Fruit fly (Drosophila melanogaster) whole organism, embryonic: ENCODE data around the gene CG8292.

Source experiments
- Ada2b ChIP-seq: fragments of 200-800 bp; sonication (Bioruptor generic); IDR thresholded peaks from 2 replicates; pipeline ENCODE4 v1.3.6; 2022; ENCODE audit warnings: missing biosample characterization, missing genetic modification characterization
- Atf6 ChIP-seq: fragments of 200-800 bp; sonication (Bioruptor generic); IDR thresholded peaks from 2 replicates; pipeline ENCODE4 v1.3.6; 2022; ENCODE audit warnings: missing biosample characterization, missing genetic modification characterization
- Awh ChIP-seq: fragments of 200-800 bp; sonication (Bioruptor generic); IDR thresholded peaks from 2 replicates; pipeline ENCODE4, ENCODE4 v1.3.6; 2022; ENCODE audit warnings: missing biosample characterization, missing genetic modification characterization
- BEAF-32 ChIP-seq: fragments of 200-800 bp; sonication (Bioruptor generic); optimal IDR thresholded peaks from 3 replicates; lab custom pipeline; 2017; ENCODE audit warnings: missing biosample characterization, missing genetic modification characterization, mild to moderate bottlenecking, moderate library complexity, missing genetic modification reagents
- Bteb2 ChIP-seq: fragments of 200-800 bp; sonication (Bioruptor generic); optimal IDR thresholded peaks from 2 replicates; lab custom pipeline; 2016; ENCODE audit warnings: missing biosample characterization, missing genetic modification characterization
- CG10147 ChIP-seq: fragments of 200-800 bp; sonication (Bioruptor generic); optimal IDR thresholded peaks from 2 replicates; lab custom pipeline; 2019; ENCODE audit warnings: missing biosample characterization, mild to moderate bottlenecking, missing genetic modification characterization, moderate library complexity
- CG10209 ChIP-seq: fragments of 200-800 bp; sonication (Bioruptor generic); optimal IDR thresholded peaks from 3 replicates; lab custom pipeline; 2017; ENCODE audit warnings: missing biosample characterization, mild to moderate bottlenecking, missing genetic modification characterization, missing genetic modification reagents
- CG10565 ChIP-seq: fragments of 200-800 bp; sonication (Bioruptor generic); optimal IDR thresholded peaks from 3 replicates; lab custom pipeline; 2016; ENCODE audit warnings: missing biosample characterization, mild to moderate bottlenecking, missing genetic modification characterization
- CG11560 ChIP-seq: fragments of 200-800 bp; sonication (Bioruptor generic); IDR thresholded peaks from 3 replicates; pipeline ENCODE4 v1.3.6; 2022; ENCODE audit warnings: missing biosample characterization, missing genetic modification characterization
- CG12155 ChIP-seq: fragments of 200-800 bp; sonication (Bioruptor generic); optimal IDR thresholded peaks from 3 replicates; lab custom pipeline; 2016; ENCODE audit warnings: missing biosample characterization, missing genetic modification characterization
- CG13424 ChIP-seq: fragments of 200-800 bp; sonication (Bioruptor generic); optimal IDR thresholded peaks from 2 replicates; lab custom pipeline; 2019; ENCODE audit warnings: missing biosample characterization, mild to moderate bottlenecking, missing genetic modification characterization, moderate library complexity
- CG13775 ChIP-seq: fragments of 200-800 bp; sonication (Bioruptor generic); optimal IDR thresholded peaks from 3 replicates; lab custom pipeline; 2017; ENCODE audit warnings: missing biosample characterization, mild to moderate bottlenecking, missing genetic modification characterization
- CG1603 ChIP-seq: fragments of 200-800 bp; sonication (Bioruptor generic); optimal IDR thresholded peaks from 2 replicates; lab custom pipeline; 2019; ENCODE audit warnings: missing biosample characterization, mild to moderate bottlenecking, missing genetic modification characterization, moderate library complexity
- CG17385 ChIP-seq: fragments of 200-800 bp; sonication (Bioruptor generic); optimal IDR thresholded peaks from 3 replicates; lab custom pipeline; 2018; ENCODE audit warnings: missing biosample characterization, mild to moderate bottlenecking, missing genetic modification characterization
- CG17612 ChIP-seq: fragments of 200-800 bp; sonication (Bioruptor generic); IDR thresholded peaks from 2 replicates; pipeline ENCODE4 v1.3.6; 2022; ENCODE audit warnings: missing biosample characterization, missing genetic modification characterization
- CG3065 ChIP-seq: fragments of 200-800 bp; sonication (Bioruptor generic); optimal IDR thresholded peaks from 2 replicates; lab custom pipeline; 2016; ENCODE audit warnings: missing biosample characterization, missing genetic modification characterization
- CG4617 ChIP-seq: fragments of 200-800 bp; sonication (Bioruptor generic); optimal IDR thresholded peaks from 3 replicates; lab custom pipeline; 2016; ENCODE audit warnings: missing biosample characterization, missing genetic modification characterization, borderline replicate concordance
- CG6272 ChIP-seq: fragments of 200-800 bp; sonication (Bioruptor generic); IDR thresholded peaks from 2 replicates; pipeline ENCODE4 v1.3.6; 2022; ENCODE audit warnings: missing biosample characterization, missing genetic modification characterization
- CG7271 ChIP-seq: fragments of 200-800 bp; sonication (Bioruptor generic); optimal IDR thresholded peaks from 2 replicates; lab custom pipeline; 2018; ENCODE audit warnings: missing biosample characterization, mild to moderate bottlenecking, missing genetic modification characterization, moderate library complexity
- CG7987 ChIP-seq: fragments of 200-800 bp; sonication (Bioruptor generic); optimal IDR thresholded peaks from 2 replicates; lab custom pipeline; 2018; ENCODE audit warnings: missing biosample characterization, mild to moderate bottlenecking, missing genetic modification characterization, moderate library complexity
- CG8089 ChIP-seq: fragments of 200-800 bp; sonication (Bioruptor generic); optimal IDR thresholded peaks from 3 replicates; lab custom pipeline; 2016; ENCODE audit warnings: missing biosample characterization, missing genetic modification characterization
- CG9876 ChIP-seq: fragments of 200-800 bp; sonication (Bioruptor generic); optimal IDR thresholded peaks from 2 replicates; lab custom pipeline; 2016; ENCODE audit warnings: missing biosample characterization, missing genetic modification characterization
- HLH54F ChIP-seq: fragments of 200-800 bp; sonication (Bioruptor generic); optimal IDR thresholded peaks from 3 replicates; lab custom pipeline; 2016; ENCODE audit warnings: missing biosample characterization, missing genetic modification characterization
- Hey ChIP-seq: fragments of 200-800 bp; sonication (Bioruptor generic); optimal IDR thresholded peaks from 3 replicates; lab custom pipeline; 2018; ENCODE audit warnings: missing biosample characterization, mild to moderate bottlenecking, missing genetic modification characterization
- Jarid2 ChIP-seq: fragments of 200-800 bp; sonication (Bioruptor generic); optimal IDR thresholded peaks from 3 replicates; lab custom pipeline; 2017; ENCODE audit warnings: mild to moderate bottlenecking, missing biosample characterization, missing genetic modification reagents, missing genetic modification characterization
- Kr ChIP-seq: fragments of 200-800 bp; sonication (Bioruptor generic); optimal IDR thresholded peaks from 2 replicates; lab custom pipeline; 2017; ENCODE audit warnings: missing biosample characterization, mild to moderate bottlenecking, missing genetic modification characterization
- Lpt ChIP-seq: fragments of >200 bp; optimal IDR thresholded peaks from 2 replicates; lab custom pipeline; 2018; ENCODE audit warnings: missing biosample characterization, missing genetic modification characterization
- Max ChIP-seq: fragments of 200-800 bp; sonication (Bioruptor generic); optimal IDR thresholded peaks from 2 replicates; lab custom pipeline; 2016; ENCODE audit warnings: missing biosample characterization, mild to moderate bottlenecking, missing genetic modification characterization
- Meics ChIP-seq: fragments of 200-800 bp; sonication (Bioruptor generic); optimal IDR thresholded peaks from 2 replicates; lab custom pipeline; 2017; ENCODE audit warnings: missing biosample characterization, mild to moderate bottlenecking, missing genetic modification characterization
- Sox100B ChIP-seq: fragments of 200-800 bp; sonication (Bioruptor generic); optimal IDR thresholded peaks from 3 replicates; lab custom pipeline; 2018; ENCODE audit warnings: missing biosample characterization, mild to moderate bottlenecking, missing genetic modification characterization
- Ssrp ChIP-seq: fragments of 200-800 bp; sonication (Bioruptor generic); optimal IDR thresholded peaks from 2 replicates; lab custom pipeline; 2018; ENCODE audit warnings: missing biosample characterization, mild to moderate bottlenecking, missing genetic modification characterization, moderate library complexity
- ac ChIP-seq: fragments of 200-800 bp; sonication (Bioruptor generic); optimal IDR thresholded peaks from 3 replicates; lab custom pipeline; 2017; ENCODE audit warnings: missing biosample characterization, mild to moderate bottlenecking, missing genetic modification characterization
- ash1 ChIP-seq: fragments of 200-800 bp; sonication (Bioruptor generic); optimal IDR thresholded peaks from 2 replicates; lab custom pipeline; 2018; ENCODE audit warnings: missing biosample characterization, mild to moderate bottlenecking, missing genetic modification characterization
- caup ChIP-seq: fragments of 200-800 bp; sonication (Bioruptor generic); optimal IDR thresholded peaks from 3 replicates; lab custom pipeline; 2017; ENCODE audit warnings: missing biosample characterization, mild to moderate bottlenecking, missing genetic modification characterization, moderate library complexity; ENCODE audit not compliant: severe bottlenecking
- chn ChIP-seq: fragments of 200-800 bp; sonication (Bioruptor generic); optimal IDR thresholded peaks from 2 replicates; lab custom pipeline; 2016; ENCODE audit warnings: missing biosample characterization, missing genetic modification characterization
- croc ChIP-seq: fragments of 200-800 bp; sonication (Bioruptor generic); conservative IDR thresholded peaks from 3 replicates; pipeline ENCODE4 v1.3.6; 2022; ENCODE audit warnings: missing biosample characterization, missing genetic modification characterization
- dpn ChIP-seq, 2 experiments: fragments of 200-800 bp; sonication (Bioruptor generic); optimal IDR thresholded peaks; 3 replicates each; lab custom pipeline; 2016; ENCODE audit warnings: missing biosample characterization in 2 of 2, missing genetic modification characterization in 2 of 2
- ems ChIP-seq: fragments of 200-800 bp; sonication (Bioruptor generic); optimal IDR thresholded peaks from 3 replicates; lab custom pipeline; 2016; ENCODE audit warnings: missing biosample characterization, missing genetic modification characterization
- gcm2 ChIP-seq: fragments of 200-800 bp; sonication (Bioruptor generic); optimal IDR thresholded peaks from 2 replicates; lab custom pipeline; 2016; ENCODE audit warnings: missing biosample characterization, missing genetic modification characterization
- gt ChIP-seq: fragments of 200-800 bp; sonication (Bioruptor generic); IDR thresholded peaks from 2 replicates; pipeline ENCODE4 v1.3.6; 2022; ENCODE audit warnings: missing biosample characterization, missing genetic modification characterization
- knrl ChIP-seq: fragments of 200-800 bp; sonication (Bioruptor generic); IDR thresholded peaks from 3 replicates; pipeline ENCODE4 v1.3.6; 2022; ENCODE audit warnings: missing biosample characterization, missing genetic modification characterization; ENCODE audit not compliant: partially characterized antibody
- lov ChIP-seq, 2 experiments: fragments of 200-800 bp in 1 of 2; fragments of >200 bp in 1 of 2; sonication (Bioruptor generic) in 1 of 2; IDR thresholded peaks in 1 of 2; optimal IDR thresholded peaks in 1 of 2; 2 replicates in 1 of 2; 3 replicates in 1 of 2; pipeline versions ENCODE4 v1.3.6 to Lab custom; 2017 to 2022; ENCODE audit warnings: missing biosample characterization in 1 of 2, missing genetic modification characterization in 1 of 2
- maf-S ChIP-seq: fragments of 200-800 bp; sonication (Bioruptor generic); optimal IDR thresholded peaks from 2 replicates; lab custom pipeline; 2016; ENCODE audit warnings: missing biosample characterization, missing genetic modification characterization
- sd ChIP-seq: fragments of 200-800 bp; sonication (Bioruptor generic); optimal IDR thresholded peaks from 3 replicates; lab custom pipeline; 2018; ENCODE audit warnings: missing biosample characterization, mild to moderate bottlenecking, missing genetic modification characterization, moderate library complexity
- sim ChIP-seq: fragments of 200-800 bp; sonication (Bioruptor generic); IDR thresholded peaks from 2 replicates; pipeline ENCODE4 v1.3.6; 2022; ENCODE audit warnings: missing biosample characterization, missing genetic modification characterization
- sisA ChIP-seq: fragments of 200-800 bp; sonication (Bioruptor generic); IDR thresholded peaks from 2 replicates; pipeline ENCODE4 v1.3.6; 2022; ENCODE audit warnings: missing biosample characterization, missing genetic modification characterization
- slbo ChIP-seq: fragments of 200-800 bp; sonication (Bioruptor generic); IDR thresholded peaks from 2 replicates; pipeline ENCODE4 v1.3.6; 2022; ENCODE audit warnings: missing biosample characterization, missing genetic modification characterization
- sug ChIP-seq: fragments of 200-800 bp; optimal IDR thresholded peaks from 2 replicates; lab custom pipeline; 2019; ENCODE audit warnings: missing biosample characterization, mild to moderate bottlenecking, missing genetic modification characterization, moderate library complexity
- tna ChIP-seq: fragments of 200-800 bp; sonication (Bioruptor generic); IDR thresholded peaks from 2 replicates; pipeline ENCODE4 v1.3.6; 2022; ENCODE audit warnings: missing biosample characterization, missing genetic modification characterization; ENCODE audit not compliant: partially characterized antibody

Gene CG8292

DNA sequence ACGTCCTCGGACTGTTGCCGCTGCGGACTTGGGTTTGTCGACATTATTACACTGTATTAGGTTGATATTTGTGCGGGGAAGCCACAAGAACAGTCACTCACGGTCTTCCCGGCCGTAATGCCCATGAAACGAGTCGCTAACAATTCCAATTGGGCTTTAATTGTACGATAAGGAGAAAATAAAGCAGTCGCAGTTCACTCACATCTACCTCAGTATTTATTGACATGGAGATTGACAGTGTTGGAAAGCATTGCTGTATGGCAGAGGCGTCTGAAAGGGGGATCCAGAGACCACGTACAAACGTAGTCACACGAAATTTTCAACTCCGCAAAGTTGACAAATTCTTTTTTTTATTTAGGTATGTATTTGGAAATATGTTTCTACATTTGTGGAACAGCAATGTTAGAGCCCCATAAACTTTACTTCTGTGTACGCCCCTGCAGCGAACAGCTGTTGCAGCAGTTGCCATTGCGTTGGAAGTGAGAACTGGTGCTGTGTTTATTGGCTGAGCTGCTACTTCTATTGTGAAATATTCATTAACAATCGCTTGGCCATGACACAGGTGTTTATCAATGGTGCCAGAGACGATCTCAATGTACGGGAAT lies 5.0 kb downstream of the CG8292 start, which contains the start of the genes CG8372 and CG8360 (continued):
- TF ChIP-seq CG13775 (GFP tag; lab: Kevin White, UChicago), result peak; percentile 98
- TF ChIP-seq CG17385, result peak; percentile 97
- peak; percentile 99 for TF ChIP-seq CG13424 (tag; lab: Kevin White, UChicago)
- peak; percentile 97 for TF ChIP-seq CG1603 (tag; lab: Kevin White, UChicago)
- TF ChIP-seq CG10209 (GFP tag; lab: Kevin White, UChicago), result peak; percentile 98
- TF ChIP-seq tna (GFP tag; lab: Robert Waterston, UW), result no peak
- peak; percentile 98 for TF ChIP-seq Meics (GFP tag; lab: Kevin White, UChicago)
- TF ChIP-seq Atf6 (GFP tag; lab: Robert Waterston, UW), result peak; percentile 99
- TF ChIP-seq CG4617, result peak; percentile 99
- TF ChIP-seq CG10147 (GFP tag; lab: Kevin White, UChicago), result peak; percentile 98
- TF ChIP-seq Ada2b (GFP tag; lab: Robert Waterston, UW), result peak; percentile 99
- TF ChIP-seq Jarid2 (GFP tag; lab: Kevin White, UChicago), result peak; percentile 92
- peak; percentile 99 for TF ChIP-seq caup (GFP tag; lab: Kevin White, UChicago)
- peak; percentile 99 for TF ChIP-seq sisA
- TF ChIP-seq sug (tag; lab: Kevin White, UChicago), result peak; percentile 97
- TF ChIP-seq dpn (GFP tag; optimal IDR thresholded peaks at IDR 0.05; lab: Kevin White, UChicago), result peak; percentile 99
- TF ChIP-seq sim (GFP tag; lab: Robert Waterston, UW), result peak; percentile 98
- peak; percentile 97 for TF ChIP-seq gt (GFP tag; lab: Robert Waterston, UW)
- no peak for TF ChIP-seq lov (optimal IDR thresholded peaks at IDR 0.05; lab: Kevin White, UChicago)
- TF ChIP-seq lov (GFP tag; IDR thresholded peaks at IDR 0.05; lab: Robert Waterston, UW), result peak; percentile 99
- TF ChIP-seq knrl (GFP tag; lab: Robert Waterston, UW), result peak; percentile 57; the same call in 2 of the 3 replicates
- TF ChIP-seq Kr (GFP tag; lab: Kevin White, UChicago), result peak; percentile 18
- TF ChIP-seq Awh, result peak; percentile 99
- TF ChIP-seq BEAF-32, result peak; percentile 58
- peak; percentile 99 for TF ChIP-seq gcm2
- peak; percentile 94 for TF ChIP-seq sd (tag; lab: Kevin White, UChicago)
- TF ChIP-seq slbo (GFP tag; lab: Robert Waterston, UW), result peak; percentile 99
- TF ChIP-seq CG7987 (GFP tag; lab: Kevin White, UChicago), result peak; percentile 97
- TF ChIP-seq ac (GFP tag; lab: Kevin White, UChicago), result peak; percentile 94
- peak; percentile 96 for TF ChIP-seq CG7271 (tag; lab: Kevin White, UChicago)
- TF ChIP-seq CG11560 (tag; lab: Robert Waterston, UW), result peak; percentile 93
- peak; percentile 98 for TF ChIP-seq CG12155 (GFP tag; lab: Kevin White, UChicago)
- TF ChIP-seq Ssrp, result peak; percentile 98
- TF ChIP-seq CG17612 (GFP tag; lab: Robert Waterston, UW), result peak; percentile 97
- peak; percentile 97 for TF ChIP-seq croc (GFP tag; lab: Robert Waterston, UW)
- TF ChIP-seq CG8089 (GFP tag; lab: Kevin White, UChicago), result peak; percentile 99
- TF ChIP-seq Bteb2, result peak; percentile 99
- TF ChIP-seq maf-S (GFP tag; lab: Kevin White, UChicago), result peak; percentile 99
- TF ChIP-seq ems (GFP tag; lab: Kevin White, UChicago), result peak; percentile 99
- peak; percentile 96 for TF ChIP-seq Sox100B (GFP tag; lab: Kevin White, UChicago)
- peak; percentile 99 for TF ChIP-seq CG6272 (GFP tag; lab: Robert Waterston, UW)
- no peak for TF ChIP-seq Lpt (GFP tag; lab: Kevin White, UChicago)
- peak; percentile 95 for TF ChIP-seq ash1 (GFP tag; lab: Kevin White, UChicago)
- TF ChIP-seq HLH54F (GFP tag; lab: Kevin White, UChicago), result peak; percentile 99
- TF ChIP-seq CG9876 (GFP tag; lab: Kevin White, UChicago), result peak; percentile 99
- peak; percentile 97 for TF ChIP-seq CG10565 (GFP tag; lab: Kevin White, UChicago)
- TF ChIP-seq Max, result peak; percentile 99
- peak; percentile 97 for TF ChIP-seq CG3065 (GFP tag; lab: Kevin White, UChicago)
- peak; percentile 93 for TF ChIP-seq Hey
- TF ChIP-seq chn (GFP tag; lab: Kevin White, UChicago), result peak; percentile 99
